Worm (Caenorhabditis elegans): ENCODE data around the gene rol-3.

Gene rol-3

ce11 chrV:8210527-8210926 is 27.7 kb downstream of the rol-3 start (continued):
- no peak for TF ChIP-seq madf-9 (GFP tag; conservative IDR thresholded peaks at IDR 0.05)
- no peak for TF ChIP-seq ceh-20 (GFP tag; IDR thresholded peaks at IDR 0.05)
- no peak for TF ChIP-seq F10B5.3 (tag; optimal IDR thresholded peaks at IDR 0.05)
- TF ChIP-seq lsy-2 (tag; optimal IDR thresholded peaks at IDR 0.05): peak in 1 of 2 experiments; percentile 38
- TF ChIP-seq aha-1 (tag): peak; percentile 41
- no peak for TF ChIP-seq F44E2.7 (GFP tag; IDR thresholded peaks at IDR 0.05)
- no peak for TF ChIP-seq lin-15B (tag; optimal IDR thresholded peaks at IDR 0.05)
- no peak for TF ChIP-seq nhr-11 (tag; optimal IDR thresholded peaks at IDR 0.05)

ce11 chrV:8206931-8207330 is 31.3 kb downstream of the rol-3 start, which contains the start of gene timp-1:
timp-1 (plus strand) TSS chrV:8207235.
- TF ChIP-seq daf-16 (GFP tag; optimal IDR thresholded peaks at IDR 0.05) (no peak), daf-16 (tag; optimal IDR thresholded peaks at IDR 0.05) (no peak), daf-12 (tag; optimal IDR thresholded peaks at IDR 0.05) (no peak), mep-1 (tag; optimal IDR thresholded peaks at IDR 0.05) (no peak), ztf-11 (tag; optimal IDR thresholded peaks at IDR 0.05) (no peak), nhr-42 (GFP tag; IDR thresholded peaks at IDR 0.05) (no peak), egl-43 (GFP tag; IDR thresholded peaks at IDR 0.05) (no peak)

- TF ChIP-seq Y105C5A.15 (GFP tag; IDR thresholded peaks at IDR 0.05) (no peak), ztf-11 (tag; optimal IDR thresholded peaks at IDR 0.05) (no peak), nhr-48 (tag; optimal IDR thresholded peaks at IDR 0.05) (no peak), php-3 (GFP tag; IDR thresholded peaks at IDR 0.05) (no peak), T20F7.1 (GFP tag; optimal IDR thresholded peaks at IDR 0.05) (no peak), nhr-10 (tag; optimal IDR thresholded peaks at IDR 0.05) (no peak), skn-1 (tag; optimal IDR thresholded peaks at IDR 0.05) (no peak), tra-1 (GFP tag; IDR thresholded peaks at IDR 0.05) (no peak), nhr-76 (tag; optimal IDR thresholded peaks at IDR 0.05) (no peak), mep-1 (tag; optimal IDR thresholded peaks at IDR 0.05) (peak; percentile 5), mdt-29 (GFP tag; IDR thresholded peaks at IDR 0.05) (no peak), daf-12 (tag; optimal IDR thresholded peaks at IDR 0.05) (no peak), nhr-41 (GFP tag; IDR thresholded peaks at IDR 0.05) (no peak), lin-1 (GFP tag; IDR thresholded peaks at IDR 0.05) (no peak), F26F4.8 (GFP tag; conservative IDR thresholded peaks at IDR 0.05) (no peak), lin-39 (tag; optimal IDR thresholded peaks at IDR 0.05) (no peak), nhr-6 (tag; optimal IDR thresholded peaks at IDR 0.05) (peak; percentile 37), ZK546.5 (tag; optimal IDR thresholded peaks at IDR 0.05) (no peak), fkh-10 (GFP tag; optimal IDR thresholded peaks at IDR 0.05) (no peak), duxl-1 (tag; optimal IDR thresholded peaks at IDR 0.05; ENCODE audit: poor library complexity) (no peak), mes-2 (tag; optimal IDR thresholded peaks at IDR 0.05; ENCODE audit: poor library complexity, severe bottlenecking) (peak; percentile 11), arid-1 (GFP tag; conservative IDR thresholded peaks at IDR 0.05) (no peak), F44E2.7 (GFP tag; IDR thresholded peaks at IDR 0.05) (no peak), Y5F2A.4 (GFP tag; optimal IDR thresholded peaks at IDR 0.05) (no peak), R02D3.7 (tag; optimal IDR thresholded peaks at IDR 0.05) (no peak), dve-1 (tag; optimal IDR thresholded peaks at IDR 0.05; ENCODE audit: insufficient read depth) (peak; percentile 36), ceh-28 (tag; optimal IDR thresholded peaks at IDR 0.05) (no peak), aha-1 (tag) (no peak), cey-2 (tag; optimal IDR thresholded peaks at IDR 0.05; ENCODE audit: borderline replicate concordance, insufficient read depth) (no peak), Y75B8A.6 (GFP tag; IDR thresholded peaks at IDR 0.05) (no peak), mxl-3 (GFP tag; optimal IDR thresholded peaks at IDR 0.05) (no peak), nhr-28 (tag; optimal IDR thresholded peaks at IDR 0.05) (peak; percentile 28), daf-16 (GFP tag; optimal IDR thresholded peaks at IDR 0.05) (no peak), daf-16 (tag; optimal IDR thresholded peaks at IDR 0.05) (peak; percentile 71), set-16 (GFP tag; IDR thresholded peaks at IDR 0.05) (no peak), attf-4 (tag; optimal IDR thresholded peaks at IDR 0.05) (no peak), nhr-11 (tag; optimal IDR thresholded peaks at IDR 0.05) (no peak), D1046.2 (GFP tag; IDR thresholded peaks at IDR 0.05) (no peak), ceh-82 (tag; optimal IDR thresholded peaks at IDR 0.05) (no peak), lir-3 (tag; optimal IDR thresholded peaks at IDR 0.05) (no peak), lin-29 (GFP tag; IDR thresholded peaks at IDR 0.05) (no peak)
These were observed 35.0 kb downstream of the rol-3 start, which contains the start of gene cest-17 for ce11 chrV:8203085-8203643. cest-17 (plus strand) TSS chrV:8203332.

Data from whole organism, L4 larva.